Worm (Caenorhabditis elegans) whole organism, L2 larva: ENCODE measurements around the gene spp-24.

ENCODE experiments used
- F13H6.1 ChIP-seq: sonication (generic microtip); optimal IDR thresholded peaks from 2 replicates; lab custom pipeline; 2016; ENCODE audit warnings: missing genetic modification characterization, missing compliant biosample characterization
- Y55F3AM.14 ChIP-seq: fragments of 200-800 bp; sonication (Bioruptor generic); optimal IDR thresholded peaks from 2 replicates; lab custom pipeline; 2018; ENCODE audit warnings: mild to moderate bottlenecking, missing genetic modification characterization, missing compliant biosample characterization
- alr-1 ChIP-seq: fragments of 150-350 bp; optimal IDR thresholded peaks from 2 replicates; lab custom pipeline; 2014; ENCODE audit warnings: missing biosample characterization, missing genetic modification characterization
- ama-1 ChIP-seq: fragments of 150-350 bp; optimal IDR thresholded peaks from 2 replicates; lab custom pipeline; 2018; ENCODE audit warnings: inconsistent platforms
- dmd-4 ChIP-seq: sonication (generic microtip); optimal IDR thresholded peaks from 2 replicates; lab custom pipeline; 2017; ENCODE audit warnings: missing biosample characterization, missing genetic modification characterization
- egl-27 ChIP-seq: sonication (generic microtip); optimal IDR thresholded peaks from 3 replicates; lab custom pipeline; 2017; ENCODE audit warnings: missing biosample characterization, missing genetic modification reagents, missing genetic modification characterization
- lsy-2 ChIP-seq, 2 experiments: fragments of 150-350 bp in 1 of 2; sonication (generic microtip) in 1 of 2; optimal IDR thresholded peaks; 2 replicates each; lab custom pipeline; 2014 to 2017; ENCODE audit warnings: missing biosample characterization in 2 of 2, missing genetic modification characterization in 2 of 2
- mdl-1 ChIP-seq, 2 experiments: fragments of 150-350 bp in 1 of 2; sonication (generic microtip) in 1 of 2; optimal IDR thresholded peaks; 2 replicates each; lab custom pipeline; 2017; ENCODE audit warnings: missing biosample characterization in 2 of 2, missing genetic modification characterization in 2 of 2
- nhr-23 ChIP-seq: fragments of 150-350 bp; optimal IDR thresholded peaks from 2 replicates; lab custom pipeline; 2014; ENCODE audit warnings: missing biosample characterization, missing genetic modification reagents, missing genetic modification characterization
- nhr-237 ChIP-seq: fragments of 150-350 bp; optimal IDR thresholded peaks from 2 replicates; lab custom pipeline; 2014; ENCODE audit warnings: missing biosample characterization, missing genetic modification characterization
- skn-1 ChIP-seq: sonication (generic microtip); optimal IDR thresholded peaks from 2 replicates; lab custom pipeline; 2017; ENCODE audit warnings: missing biosample characterization, missing genetic modification characterization
- unc-62 ChIP-seq: fragments of 150-350 bp; optimal IDR thresholded peaks from 2 replicates; lab custom pipeline; 2014; ENCODE audit warnings: missing biosample characterization, missing genetic modification reagents, missing genetic modification characterization

DNA sequence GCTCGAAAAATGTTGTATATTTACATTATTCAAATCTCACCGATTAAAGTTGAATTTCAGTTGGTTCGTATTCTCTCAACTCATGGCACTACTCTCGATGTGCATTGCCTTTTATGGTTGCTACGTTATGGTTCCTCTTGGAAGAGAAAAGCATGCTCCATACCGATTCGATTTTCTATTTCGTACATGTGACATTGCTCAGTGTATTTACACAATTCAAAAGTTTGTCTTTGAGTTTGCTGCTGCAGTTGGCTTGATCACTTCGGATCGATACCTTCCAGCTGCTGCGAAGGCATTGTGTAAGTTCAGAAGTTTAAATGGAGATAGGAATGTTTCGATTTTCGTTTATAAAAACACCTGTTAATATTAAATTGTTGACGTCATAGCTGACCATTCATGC is 31.1 kb downstream of the spp-24 start:
- no peak for TF ChIP-seq alr-1 (tag; lab: Kevin White, UChicago)
- TF ChIP-seq Y55F3AM.14 (GFP tag; lab: Kevin White, UChicago) = no peak
- no peak for TF ChIP-seq skn-1 (tag; lab: Kevin White, UChicago)
- TF ChIP-seq F13H6.1 (tag; lab: Kevin White, UChicago) = no peak
- no peak for TF ChIP-seq egl-27 (tag; lab: Kevin White, UChicago)
- TF ChIP-seq lsy-2 (tag; optimal IDR thresholded peaks at IDR 0.05; lab: Kevin White, UChicago) = no peak
- TF ChIP-seq unc-62 = no peak
- TF ChIP-seq nhr-23 = no peak
- TF ChIP-seq nhr-237 (tag; lab: Kevin White, UChicago) = no peak
- TF ChIP-seq mdl-1 (tag; optimal IDR thresholded peaks at IDR 0.05; lab: Kevin White, UChicago) = no peak
- TF ChIP-seq dmd-4 (tag; lab: Kevin White, UChicago) = no peak
- TF ChIP-seq ama-1 (lab: Kevin White, UChicago) = no peak
